Worm (Caenorhabditis elegans): Measurements from ENCODE around the gene zig-4.

zig-4 gene

ce11 chrX:7906430-7907014 is 18.7 kb upstream of the zig-4 start, which contains the start of gene C39D10.1:
TSS of gene C39D10.1 (plus strand) at chrX:7906964.
- TF ChIP-seq mab-9 (GFP tag; IDR thresholded peaks at IDR 0.05) = no peak
- TF ChIP-seq fkh-4 (tag; optimal IDR thresholded peaks at IDR 0.05; ENCODE audit: borderline replicate concordance) = no peak
- no peak for TF ChIP-seq zag-1 (tag; optimal IDR thresholded peaks at IDR 0.05)
- no peak for TF ChIP-seq isw-1 (GFP tag; IDR thresholded peaks at IDR 0.05)
- TF ChIP-seq sox-4 (tag; optimal IDR thresholded peaks at IDR 0.05) = no peak
- no peak for TF ChIP-seq mep-1 (tag; optimal IDR thresholded peaks at IDR 0.05)
- no peak for TF ChIP-seq nhr-76 (tag; optimal IDR thresholded peaks at IDR 0.05)
- TF ChIP-seq nhr-47 (tag; optimal IDR thresholded peaks at IDR 0.05) = no peak
- no peak for TF ChIP-seq snpc-4 (tag; optimal IDR thresholded peaks at IDR 0.05)
- TF ChIP-seq fkh-10 (GFP tag; optimal IDR thresholded peaks at IDR 0.05) = no peak
- TF ChIP-seq Y116A8C.19 (tag; optimal IDR thresholded peaks at IDR 0.05; ENCODE audit: borderline replicate concordance) = no peak
- no peak for TF ChIP-seq elt-3 (tag; optimal IDR thresholded peaks at IDR 0.05)
- TF ChIP-seq jun-1 (tag; optimal IDR thresholded peaks at IDR 0.05) = no peak
- TF ChIP-seq grh-1 (GFP tag; IDR thresholded peaks at IDR 0.05) = no peak
- no peak for TF ChIP-seq lin-39 (tag; optimal IDR thresholded peaks at IDR 0.05)
- TF ChIP-seq lin-13 (GFP tag; optimal IDR thresholded peaks at IDR 0.05) = no peak
- TF ChIP-seq ztf-4 (tag; optimal IDR thresholded peaks at IDR 0.05) = no peak
- peak; percentile 41 for TF ChIP-seq snu-23 (GFP tag; optimal IDR thresholded peaks at IDR 0.05)
- peak; percentile 32 for TF ChIP-seq C16A3.4 (tag; optimal IDR thresholded peaks at IDR 0.05)
- no peak for TF ChIP-seq sptf-1 (tag; optimal IDR thresholded peaks at IDR 0.05)
- TF ChIP-seq lin-35 (GFP tag; optimal IDR thresholded peaks at IDR 0.05) = peak in 1 of 2 experiments; percentile 6
- TF ChIP-seq zip-4 (GFP tag; optimal IDR thresholded peaks at IDR 0.05) = no peak
- TF ChIP-seq lsy-2 (tag; optimal IDR thresholded peaks at IDR 0.05) = no peak
- no peak for TF ChIP-seq egl-27 (tag; optimal IDR thresholded peaks at IDR 0.05)
- 0 out of 2 replicates have a peak, but pooled peaks have one; percentile 10 for TF ChIP-seq nhr-19 (GFP tag; conservative IDR thresholded peaks at IDR 0.05)
- TF ChIP-seq swsn-7 (tag; optimal IDR thresholded peaks at IDR 0.05) = no peak
- no peak for TF ChIP-seq unc-86 (tag; optimal IDR thresholded peaks at IDR 0.05)
- no peak for TF ChIP-seq mdl-1 (tag; optimal IDR thresholded peaks at IDR 0.05)
- TF ChIP-seq nhr-237 (tag; optimal IDR thresholded peaks at IDR 0.05) = no peak
- TF ChIP-seq unc-98 (GFP tag; IDR thresholded peaks at IDR 0.05) = no peak
- no peak for TF ChIP-seq ztf-11 (tag; optimal IDR thresholded peaks at IDR 0.05)
- no peak for TF ChIP-seq sup-37 (GFP tag; optimal IDR thresholded peaks at IDR 0.05)
- no peak for TF ChIP-seq nhr-84 (tag; optimal IDR thresholded peaks at IDR 0.05)
- peak; percentile 24 for TF ChIP-seq nhr-90 (tag; optimal IDR thresholded peaks at IDR 0.05; ENCODE audit: poor library complexity)
- no peak for TF ChIP-seq hlh-17 (GFP tag; optimal IDR thresholded peaks at IDR 0.05; ENCODE audit: borderline replicate concordance)
- no peak for TF ChIP-seq nhr-85 (tag)
- TF ChIP-seq unc-130 (tag; optimal IDR thresholded peaks at IDR 0.05) = no peak
- no peak for TF ChIP-seq vab-15 (tag; optimal IDR thresholded peaks at IDR 0.05)
- TF ChIP-seq unc-62 (GFP tag; optimal IDR thresholded peaks at IDR 0.05) = no peak
- no peak for TF ChIP-seq ceh-63 (GFP tag; optimal IDR thresholded peaks at IDR 0.05)
- TF ChIP-seq C34B4.2 (tag; optimal IDR thresholded peaks at IDR 0.05) = no peak
- no peak for TF ChIP-seq tbx-2 (tag; optimal IDR thresholded peaks at IDR 0.05)
- TF ChIP-seq nhr-11 (tag; optimal IDR thresholded peaks at IDR 0.05) = no peak
- no peak for TF ChIP-seq efl-3 (GFP tag; optimal IDR thresholded peaks at IDR 0.05)
- TF ChIP-seq blmp-1 (tag; optimal IDR thresholded peaks at IDR 0.05) = no peak
- no peak for TF ChIP-seq ama-1 (optimal IDR thresholded peaks at IDR 0.05)
- TF ChIP-seq lir-3 (tag; optimal IDR thresholded peaks at IDR 0.05; ENCODE audit: poor library complexity) = peak; percentile 0
- TF ChIP-seq dsc-1 (tag; optimal IDR thresholded peaks at IDR 0.05) = no peak
- TF ChIP-seq alr-1 (tag; optimal IDR thresholded peaks at IDR 0.05; ENCODE audit: borderline replicate concordance) = no peak
- no peak for TF ChIP-seq xbp-1 (tag; optimal IDR thresholded peaks at IDR 0.05)
- TF ChIP-seq ceh-88 (GFP tag; IDR thresholded peaks at IDR 0.05) = no peak
- TF ChIP-seq nhr-12 (tag; optimal IDR thresholded peaks at IDR 0.05) = no peak
- no peak for TF ChIP-seq ceh-8 (GFP tag; optimal IDR thresholded peaks at IDR 0.05)
